Worm (Caenorhabditis elegans) whole organism, L2 larva: ENCODE measurements around the gene C52A11.3.

Experiments used
- ama-1 ChIP-seq: fragments of 150-350 bp; optimal IDR thresholded peaks from 2 replicates; lab custom pipeline; 2018; ENCODE audit warnings: inconsistent platforms
- blmp-1 ChIP-seq: sonication (generic microtip); optimal IDR thresholded peaks from 2 replicates; lab custom pipeline; 2017; ENCODE audit warnings: missing genetic modification characterization, mild to moderate bottlenecking, missing compliant biosample characterization, antibody characterized with exemption, moderate library complexity; ENCODE audit not compliant: insufficient read depth
- egl-27 ChIP-seq: sonication (generic microtip); optimal IDR thresholded peaks from 3 replicates; lab custom pipeline; 2017; ENCODE audit warnings: missing biosample characterization, missing genetic modification reagents, missing genetic modification characterization
- elt-3 ChIP-seq: sonication (generic microtip); optimal IDR thresholded peaks from 2 replicates; lab custom pipeline; 2017; ENCODE audit warnings: missing biosample characterization, missing genetic modification characterization
- fos-1 ChIP-seq: fragments of 150-350 bp; optimal IDR thresholded peaks from 2 replicates; lab custom pipeline; 2014; ENCODE audit warnings: missing biosample characterization, missing genetic modification characterization
- lsy-2 ChIP-seq, 2 experiments: fragments of 150-350 bp in 1 of 2; sonication (generic microtip) in 1 of 2; optimal IDR thresholded peaks; 2 replicates each; lab custom pipeline; 2014 to 2017; ENCODE audit warnings: missing biosample characterization in 2 of 2, missing genetic modification characterization in 2 of 2

- TF ChIP-seq egl-27 (tag; lab: Kevin White, UChicago) (no peak), lsy-2 (tag; optimal IDR thresholded peaks at IDR 0.05; lab: Kevin White, UChicago) (peak in 1 of 2 experiments; percentile 14), fos-1 (tag; lab: Kevin White, UChicago) (no peak), ama-1 (lab: Kevin White, UChicago) (no peak), elt-3 (tag; lab: Kevin White, UChicago) (no peak), blmp-1 (tag; lab: Kevin White, UChicago) (no peak)
These were observed 7.6 kb downstream of the C52A11.3 start for ce11 chrII:10744801-10745200.
